Fruit fly (Drosophila melanogaster): ENCODE measurements around the gene CG3430.

CG3430 gene

dm6 chr2L:6913964-6914363, 42.8 kb upstream of the CG3430 start, which contains the start of gene Wee1 (continued):
- TF ChIP-seq Chrac-16 (GFP tag; optimal IDR thresholded peaks at IDR 0.05) (no peak), abd-A (tag; optimal IDR thresholded peaks at IDR 0.05) (no peak), Ets97D (GFP tag; optimal IDR thresholded peaks at IDR 0.05) (peak; percentile 55), phol (tag; optimal IDR thresholded peaks at IDR 0.05) (peak; percentile 40), sd (tag; optimal IDR thresholded peaks at IDR 0.05) (peak; percentile 95), MBD-R2 (GFP tag; IDR thresholded peaks at IDR 0.05) (peak; percentile 81), YL-1 (GFP tag; optimal IDR thresholded peaks at IDR 0.05) (peak; percentile 75), Opbp (GFP tag; IDR thresholded peaks at IDR 0.05; ENCODE audit: partially characterized antibody) (0 out of 3 replicates have a peak, but pooled peaks have one; percentile 23), Bgb (GFP tag; IDR thresholded peaks at IDR 0.05; ENCODE audit: partially characterized antibody) (no peak; the same call in 1 of the 2 replicates), Dip3 (GFP tag; optimal IDR thresholded peaks at IDR 0.05) (no peak), br (optimal IDR thresholded peaks at IDR 0.05) (no peak), CG12391 (tag; optimal IDR thresholded peaks at IDR 0.05) (peak; percentile 39), Jarid2 (GFP tag; optimal IDR thresholded peaks at IDR 0.05) (no peak), Doc2 (GFP tag; IDR thresholded peaks at IDR 0.05) (no peak), nmo (GFP tag; optimal IDR thresholded peaks at IDR 0.05) (peak; percentile 84), CG9797 (GFP tag; optimal IDR thresholded peaks at IDR 0.05) (peak; percentile 98), CG10366 (GFP tag; IDR thresholded peaks at IDR 0.05) (no peak), otp (GFP tag; IDR thresholded peaks at IDR 0.05) (no peak), bigmax (GFP tag; optimal IDR thresholded peaks at IDR 0.05) (peak; percentile 59), BEAF-32 (GFP tag; optimal IDR thresholded peaks at IDR 0.05) (peak; percentile 47), stwl (tag; optimal IDR thresholded peaks at IDR 0.05) (peak; percentile 56), Sox102F (GFP tag; optimal IDR thresholded peaks at IDR 0.05) (no peak), CG3847 (GFP tag; IDR thresholded peaks at IDR 0.05) (peak; percentile 71), Neu2 (GFP tag; optimal IDR thresholded peaks at IDR 0.05; ENCODE audit: borderline replicate concordance) (no peak), CG8924 (tag; optimal IDR thresholded peaks at IDR 0.05) (no peak), ewg (GFP tag; optimal IDR thresholded peaks at IDR 0.05) (peak; percentile 25), trem (tag; optimal IDR thresholded peaks at IDR 0.05) (peak; percentile 60), pnt (GFP tag; optimal IDR thresholded peaks at IDR 0.05) (no peak), CG14710 (tag; optimal IDR thresholded peaks at IDR 0.05) (peak; percentile 58), CG13894 (tag; optimal IDR thresholded peaks at IDR 0.05) (no peak), MESR4 (GFP tag; optimal IDR thresholded peaks at IDR 0.05) (peak; percentile 59), CG3281 (GFP tag; optimal IDR thresholded peaks at IDR 0.05) (no peak), dm (GFP tag; optimal IDR thresholded peaks at IDR 0.05) (peak; percentile 52), Aef1 (GFP tag; IDR thresholded peaks at IDR 0.05) (no peak), unc-4 (GFP tag; IDR thresholded peaks at IDR 0.05; ENCODE audit: partially characterized antibody) (peak; percentile 16; the same call in 1 of the 2 replicates), gfzf (GFP tag; optimal IDR thresholded peaks at IDR 0.05) (peak; percentile 98), Lhr (GFP tag; optimal IDR thresholded peaks at IDR 0.05) (peak; percentile 71), HLH3B (GFP tag; IDR thresholded peaks at IDR 0.05) (no peak), tin (GFP tag; optimal IDR thresholded peaks at IDR 0.05) (no peak), crp (GFP tag; optimal IDR thresholded peaks at IDR 0.05) (peak in 1 of 2 experiments; percentile 7), Sin3A (optimal IDR thresholded peaks at IDR 0.05) (peak; percentile 23), corto (GFP tag; optimal IDR thresholded peaks at IDR 0.05) (no peak), HHEX (GFP tag; optimal IDR thresholded peaks at IDR 0.05) (no peak), Myb (GFP tag; optimal IDR thresholded peaks at IDR 0.05) (peak; percentile 60), CG12104 (GFP tag; optimal IDR thresholded peaks at IDR 0.05) (no peak), CG2116 (GFP tag; optimal IDR thresholded peaks at IDR 0.05) (peak; percentile 63), NfI (GFP tag; optimal IDR thresholded peaks at IDR 0.05) (no peak), CG17829 (tag; optimal IDR thresholded peaks at IDR 0.05) (peak; percentile 50), sna (GFP tag; IDR thresholded peaks at IDR 0.05; ENCODE audit: partially characterized antibody) (0 out of 2 replicates have a peak, but pooled peaks have one; percentile 25), unpg (GFP tag; optimal IDR thresholded peaks at IDR 0.05) (no peak)

All from whole organism, embryonic.